Fruit fly (Drosophila melanogaster): ENCODE measurements around the gene CG13114.

DNA sequence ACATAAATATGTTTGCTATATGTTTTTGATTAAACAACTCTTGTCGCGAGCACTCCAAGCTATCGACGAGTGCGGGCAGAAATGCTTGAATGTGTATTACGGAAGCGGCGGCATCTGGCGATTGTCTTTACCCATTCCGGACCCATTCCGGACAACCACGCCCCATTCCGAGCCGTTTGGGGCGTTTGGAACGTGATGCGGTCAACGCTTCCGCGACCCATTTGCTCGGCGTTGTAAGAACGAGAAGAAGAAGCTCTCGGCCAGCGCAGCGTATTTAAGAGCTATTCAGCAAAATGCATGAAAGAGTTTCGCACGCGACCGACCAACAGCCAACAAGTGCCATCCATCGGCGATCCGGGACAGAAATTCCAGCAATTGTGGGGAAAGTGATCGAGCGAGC lies at the start of gene CG13114:
- TF ChIP-seq CG8478 (optimal IDR thresholded peaks at IDR 0.05) (no peak), CTCF (optimal IDR thresholded peaks at IDR 0.05) (no peak)

Data from S2 (cell line).